Fruit fly (Drosophila melanogaster) whole organism, embryonic: ENCODE measurements around the gene lectin-37Da.

Source experiments
- ATbp ChIP-seq: fragments of 200-800 bp; sonication (Bioruptor generic); optimal IDR thresholded peaks from 2 replicates; lab custom pipeline; 2017; ENCODE audit warnings: missing biosample characterization, mild to moderate bottlenecking, missing genetic modification characterization, missing genetic modification reagents
- Ada2b ChIP-seq: fragments of 200-800 bp; sonication (Bioruptor generic); IDR thresholded peaks from 2 replicates; pipeline ENCODE4 v1.3.6; 2022; ENCODE audit warnings: missing biosample characterization, missing genetic modification characterization
- CG12071 ChIP-seq: fragments of 200-800 bp; sonication (Bioruptor generic); optimal IDR thresholded peaks from 3 replicates; lab custom pipeline; 2018; ENCODE audit warnings: missing biosample characterization, mild to moderate bottlenecking, missing genetic modification characterization
- CG12104 ChIP-seq: fragments of 200-800 bp; sonication (Bioruptor generic); optimal IDR thresholded peaks from 3 replicates; lab custom pipeline; 2016; ENCODE audit warnings: missing biosample characterization, missing genetic modification characterization
- CG12155 ChIP-seq: fragments of 200-800 bp; sonication (Bioruptor generic); optimal IDR thresholded peaks from 3 replicates; lab custom pipeline; 2016; ENCODE audit warnings: missing biosample characterization, missing genetic modification characterization
- CG12219 ChIP-seq: fragments of 200-800 bp; sonication (Bioruptor generic); optimal IDR thresholded peaks from 3 replicates; lab custom pipeline; 2018; ENCODE audit warnings: missing biosample characterization, mild to moderate bottlenecking, missing genetic modification characterization
- CG14965 ChIP-seq: fragments of 200-800 bp; sonication (Bioruptor generic); optimal IDR thresholded peaks from 2 replicates; lab custom pipeline; 2016; ENCODE audit warnings: missing biosample characterization, missing genetic modification characterization, borderline replicate concordance
- CG1603 ChIP-seq: fragments of 200-800 bp; sonication (Bioruptor generic); optimal IDR thresholded peaks from 2 replicates; lab custom pipeline; 2019; ENCODE audit warnings: missing biosample characterization, mild to moderate bottlenecking, missing genetic modification characterization, moderate library complexity
- CG16779 ChIP-seq: fragments of 200-800 bp; sonication (Bioruptor generic); IDR thresholded peaks from 2 replicates; pipeline ENCODE4 v1.3.6; 2022; ENCODE audit warnings: missing biosample characterization, missing genetic modification characterization
- CG2199 ChIP-seq: fragments of 200-800 bp; sonication (Bioruptor generic); IDR thresholded peaks from 3 replicates; pipeline ENCODE4 v1.3.6; 2022; ENCODE audit warnings: missing biosample characterization, missing genetic modification characterization
- CG30020 ChIP-seq: fragments of 200-800 bp; optimal IDR thresholded peaks from 2 replicates; lab custom pipeline; 2019; ENCODE audit warnings: missing biosample characterization, mild to moderate bottlenecking, missing genetic modification characterization, moderate library complexity
- CG3407 ChIP-seq: fragments of 200-800 bp; sonication (Bioruptor generic); optimal IDR thresholded peaks from 2 replicates; lab custom pipeline; 2018; ENCODE audit warnings: missing biosample characterization, mild to moderate bottlenecking, missing genetic modification characterization
- CG34224 ChIP-seq: fragments of 200-800 bp; sonication (Bioruptor generic); IDR thresholded peaks from 3 replicates; pipeline ENCODE4 v1.3.6; 2022; ENCODE audit warnings: missing biosample characterization, missing genetic modification characterization; ENCODE audit not compliant: partially characterized antibody
- CG4282 ChIP-seq: fragments of 200-800 bp; sonication (Bioruptor generic); optimal IDR thresholded peaks from 2 replicates; lab custom pipeline; 2016; ENCODE audit warnings: missing biosample characterization, missing genetic modification characterization
- CG4730 ChIP-seq: fragments of 200-800 bp; sonication (Bioruptor generic); IDR thresholded peaks from 2 replicates; pipeline ENCODE4 v1.3.6; 2022; ENCODE audit warnings: missing biosample characterization, missing genetic modification characterization
- CG4854 ChIP-seq: fragments of 200-800 bp; sonication (Bioruptor generic); optimal IDR thresholded peaks from 2 replicates; lab custom pipeline; 2016; ENCODE audit warnings: missing biosample characterization, missing genetic modification characterization, inconsistent platforms
- CG5245 ChIP-seq: fragments of 200-800 bp; sonication (Bioruptor generic); optimal IDR thresholded peaks from 3 replicates; lab custom pipeline; 2016; ENCODE audit warnings: missing biosample characterization, missing genetic modification characterization
- CG6791 ChIP-seq: fragments of 200-800 bp; sonication (Bioruptor generic); IDR thresholded peaks from 3 replicates; pipeline ENCODE4 v1.3.6; 2022; ENCODE audit warnings: missing biosample characterization, missing genetic modification characterization; ENCODE audit not compliant: partially characterized antibody
- CG8290 ChIP-seq, 3 experiments: fragments of 200-800 bp; sonication (Bioruptor generic); optimal IDR thresholded peaks; 2 replicates each; lab custom pipeline; 2016 to 2019; ENCODE audit warnings: missing biosample characterization in 3 of 3, missing genetic modification characterization in 3 of 3, mild to moderate bottlenecking in 2 of 3, moderate library complexity in 1 of 3
- CG9727 ChIP-seq: fragments of 200-800 bp; sonication (Bioruptor generic); optimal IDR thresholded peaks from 3 replicates; lab custom pipeline; 2017; ENCODE audit warnings: missing biosample characterization, mild to moderate bottlenecking, missing genetic modification characterization
- Dip2 ChIP-seq: fragments of 200-800 bp; sonication (Bioruptor generic); IDR thresholded peaks from 2 replicates; pipeline ENCODE4 v1.3.6; 2022; ENCODE audit warnings: missing biosample characterization, missing genetic modification characterization
- Dip3 ChIP-seq: fragments of 200-800 bp; sonication (Bioruptor generic); optimal IDR thresholded peaks from 3 replicates; lab custom pipeline; 2016; ENCODE audit warnings: missing biosample characterization, missing genetic modification characterization
- Fer1 ChIP-seq: fragments of 200-800 bp; sonication (Bioruptor generic); optimal IDR thresholded peaks from 2 replicates; lab custom pipeline; 2017; ENCODE audit warnings: missing biosample characterization, mild to moderate bottlenecking, missing genetic modification characterization
- HLH4C ChIP-seq: fragments of 200-800 bp; sonication (Bioruptor generic); IDR thresholded peaks from 3 replicates; pipeline ENCODE4 v1.3.6; 2022; ENCODE audit warnings: missing biosample characterization, missing genetic modification characterization; ENCODE audit not compliant: partially characterized antibody
- HLH54F ChIP-seq: fragments of 200-800 bp; sonication (Bioruptor generic); optimal IDR thresholded peaks from 3 replicates; lab custom pipeline; 2016; ENCODE audit warnings: missing biosample characterization, missing genetic modification characterization
- HmgZ ChIP-seq: fragments of 200-800 bp; sonication (Bioruptor generic); optimal IDR thresholded peaks from 2 replicates; lab custom pipeline; 2018; ENCODE audit warnings: missing biosample characterization, mild to moderate bottlenecking, missing genetic modification characterization
- Hr3 ChIP-seq: fragments of 200-800 bp; sonication (Bioruptor generic); optimal IDR thresholded peaks from 3 replicates; lab custom pipeline; 2016; ENCODE audit warnings: missing biosample characterization, missing genetic modification characterization
- Lim3 ChIP-seq: fragments of 200-800 bp; sonication (Bioruptor generic); IDR thresholded peaks from 2 replicates; pipeline ENCODE4 v1.3.6; 2022; ENCODE audit warnings: missing biosample characterization, missing genetic modification characterization
- Meics ChIP-seq: fragments of 200-800 bp; sonication (Bioruptor generic); optimal IDR thresholded peaks from 2 replicates; lab custom pipeline; 2017; ENCODE audit warnings: missing biosample characterization, mild to moderate bottlenecking, missing genetic modification characterization
- Myb ChIP-seq: fragments of 200-800 bp; sonication (Bioruptor generic); optimal IDR thresholded peaks from 2 replicates; lab custom pipeline; 2016; ENCODE audit warnings: missing biosample characterization, missing genetic modification characterization
- Opbp ChIP-seq: fragments of 200-800 bp; sonication (Bioruptor generic); IDR thresholded peaks from 3 replicates; pipeline ENCODE4 v1.3.6; 2022; ENCODE audit warnings: missing biosample characterization, missing genetic modification characterization; ENCODE audit not compliant: partially characterized antibody
- Sry-δ ChIP-seq: fragments of 200-800 bp; sonication (Bioruptor generic); optimal IDR thresholded peaks from 2 replicates; lab custom pipeline; 2016; ENCODE audit warnings: missing biosample characterization, missing genetic modification characterization
- Xrp1 ChIP-seq: fragments of 200-800 bp; sonication (Bioruptor generic); IDR thresholded peaks from 2 replicates; pipeline ENCODE4 v1.3.6; 2022; ENCODE audit warnings: missing biosample characterization, missing genetic modification characterization
- bab2 ChIP-seq: fragments of 200-800 bp; sonication (Bioruptor generic); optimal IDR thresholded peaks from 2 replicates; lab custom pipeline; 2016; ENCODE audit warnings: missing biosample characterization, missing genetic modification characterization
- cas ChIP-seq: fragments of 200-800 bp; sonication (Bioruptor generic); IDR thresholded peaks from 2 replicates; pipeline ENCODE4 v1.3.6; 2022; ENCODE audit warnings: missing biosample characterization, missing genetic modification characterization
- chm ChIP-seq: fragments of 200-800 bp; sonication (Bioruptor generic); IDR thresholded peaks from 2 replicates; pipeline ENCODE4 v1.3.6; 2022; ENCODE audit warnings: missing biosample characterization, missing genetic modification characterization
- crol ChIP-seq: fragments of 200-800 bp; sonication (Bioruptor generic); IDR thresholded peaks from 2 replicates; pipeline ENCODE4 v1.3.6; 2022; ENCODE audit warnings: missing biosample characterization, missing genetic modification characterization
- dm ChIP-seq: fragments of 200-800 bp; sonication (Bioruptor generic); optimal IDR thresholded peaks from 3 replicates; lab custom pipeline; 2016; ENCODE audit warnings: missing biosample characterization, missing genetic modification characterization
- dmrt11E ChIP-seq: fragments of 200-800 bp; sonication (Bioruptor generic); optimal IDR thresholded peaks from 3 replicates; lab custom pipeline; 2018; ENCODE audit warnings: missing biosample characterization, mild to moderate bottlenecking, missing genetic modification characterization, moderate library complexity
- dysf ChIP-seq: fragments of 200-800 bp; sonication (Bioruptor generic); IDR thresholded peaks from 3 replicates; pipeline ENCODE4 v1.3.6; 2022; ENCODE audit warnings: missing biosample characterization, missing genetic modification characterization
- hb ChIP-seq: fragments of 200-800 bp; sonication (Bioruptor generic); IDR thresholded peaks from 3 replicates; pipeline ENCODE4 v1.3.6; 2022; ENCODE audit warnings: missing biosample characterization, missing genetic modification characterization; ENCODE audit not compliant: partially characterized antibody
- inv ChIP-seq: fragments of 200-800 bp; sonication (Bioruptor generic); IDR thresholded peaks from 2 replicates; pipeline ENCODE4 v1.3.6; 2022; ENCODE audit warnings: missing biosample characterization, missing genetic modification characterization; ENCODE audit not compliant: partially characterized antibody
- lbe ChIP-seq: fragments of 200-800 bp; sonication (Bioruptor generic); optimal IDR thresholded peaks from 2 replicates; lab custom pipeline; 2016; ENCODE audit warnings: missing biosample characterization, mild to moderate bottlenecking, missing genetic modification characterization
- lov ChIP-seq, 2 experiments: fragments of 200-800 bp in 1 of 2; fragments of >200 bp in 1 of 2; sonication (Bioruptor generic) in 1 of 2; IDR thresholded peaks in 1 of 2; optimal IDR thresholded peaks in 1 of 2; 2 replicates in 1 of 2; 3 replicates in 1 of 2; pipeline versions ENCODE4 v1.3.6 to Lab custom; 2017 to 2022; ENCODE audit warnings: missing biosample characterization in 1 of 2, missing genetic modification characterization in 1 of 2
- luna ChIP-seq: fragments of 200-800 bp; sonication (Bioruptor generic); optimal IDR thresholded peaks from 2 replicates; lab custom pipeline; 2016; ENCODE audit warnings: missing biosample characterization, missing genetic modification characterization
- nerfin-1 ChIP-seq: fragments of 200-800 bp; sonication (Bioruptor generic); optimal IDR thresholded peaks from 3 replicates; lab custom pipeline; 2019; ENCODE audit warnings: missing biosample characterization, mild to moderate bottlenecking, missing genetic modification characterization, moderate library complexity
- oc ChIP-seq: fragments of 200-800 bp; sonication (Bioruptor generic); optimal IDR thresholded peaks from 2 replicates; lab custom pipeline; 2018; ENCODE audit warnings: missing biosample characterization, mild to moderate bottlenecking, missing genetic modification characterization, moderate library complexity
- so ChIP-seq: fragments of 200-800 bp; sonication (Bioruptor generic); IDR thresholded peaks from 3 replicates; pipeline ENCODE4 v1.3.6; 2022; ENCODE audit warnings: missing biosample characterization, missing genetic modification characterization
- sug ChIP-seq: fragments of 200-800 bp; optimal IDR thresholded peaks from 2 replicates; lab custom pipeline; 2019; ENCODE audit warnings: missing biosample characterization, mild to moderate bottlenecking, missing genetic modification characterization, moderate library complexity
- yki ChIP-seq: fragments of >200 bp; optimal IDR thresholded peaks from 3 replicates; lab custom pipeline; 2018

The lectin-37Da gene

dm6 chr2L:19397617-19398316, 20.4 kb upstream of the lectin-37Da start (continued):
- no peak for TF ChIP-seq CG4730 (GFP tag; lab: Robert Waterston, UW)
- no peak for TF ChIP-seq inv (GFP tag; lab: Robert Waterston, UW)
- TF ChIP-seq CG34224 (GFP tag; lab: Robert Waterston, UW): 0 out of 3 replicates have a peak, but pooled peaks have one; percentile 10
- TF ChIP-seq so (GFP tag; lab: Robert Waterston, UW): no peak
- TF ChIP-seq HLH54F (GFP tag; lab: Kevin White, UChicago): no peak
- no peak for TF ChIP-seq CG4854
- peak; percentile 1 for TF ChIP-seq CG12155 (GFP tag; lab: Kevin White, UChicago)
- no peak for TF ChIP-seq CG2199
- TF ChIP-seq Fer1 (GFP tag; lab: Kevin White, UChicago): peak; percentile 27
- no peak for TF ChIP-seq Ada2b (GFP tag; lab: Robert Waterston, UW)
- no peak for TF ChIP-seq CG6791 (GFP tag; lab: Robert Waterston, UW)
- TF ChIP-seq lbe (GFP tag; lab: Kevin White, UChicago): no peak
- no peak for TF ChIP-seq CG16779
- TF ChIP-seq bab2 (GFP tag; lab: Kevin White, UChicago): no peak
- TF ChIP-seq chm (GFP tag; lab: Robert Waterston, UW): no peak
- no peak for TF ChIP-seq cas (GFP tag; lab: Robert Waterston, UW)
- TF ChIP-seq dmrt11E: no peak
- no peak for TF ChIP-seq Xrp1 (GFP tag; lab: Robert Waterston, UW)
- no peak for TF ChIP-seq CG8290 (GFP tag; optimal IDR thresholded peaks at IDR 0.05; lab: Kevin White, UChicago)
- TF ChIP-seq CG8290 (tag; optimal IDR thresholded peaks at IDR 0.05; lab: Kevin White, UChicago): peak in 1 of 2 experiments; percentile 8
- TF ChIP-seq HLH4C (GFP tag; lab: Robert Waterston, UW): no peak
- TF ChIP-seq CG5245 (GFP tag; lab: Kevin White, UChicago): no peak
- no peak for TF ChIP-seq Opbp (GFP tag; lab: Robert Waterston, UW)
- no peak for TF ChIP-seq CG12219
- peak; percentile 49 for TF ChIP-seq Meics
- no peak for TF ChIP-seq luna (GFP tag; lab: Kevin White, UChicago)
- no peak for TF ChIP-seq dm (GFP tag; lab: Kevin White, UChicago)
- no peak for TF ChIP-seq Hr3
- no peak for TF ChIP-seq CG3407 (GFP tag; lab: Kevin White, UChicago)
- peak; percentile 6 for TF ChIP-seq HmgZ (tag; lab: Kevin White, UChicago)
- no peak for TF ChIP-seq lov (optimal IDR thresholded peaks at IDR 0.05; lab: Kevin White, UChicago)
- TF ChIP-seq lov (GFP tag; IDR thresholded peaks at IDR 0.05; lab: Robert Waterston, UW): no peak
- no peak for TF ChIP-seq CG30020 (tag; lab: Kevin White, UChicago)
- no peak for TF ChIP-seq nerfin-1 (tag; lab: Kevin White, UChicago)
- TF ChIP-seq Myb (GFP tag; lab: Kevin White, UChicago): no peak
- peak; percentile 13 for TF ChIP-seq CG1603 (tag; lab: Kevin White, UChicago)
- no peak for TF ChIP-seq hb
- no peak for TF ChIP-seq CG12104 (GFP tag; lab: Kevin White, UChicago)
- TF ChIP-seq CG14965 (GFP tag; lab: Kevin White, UChicago): no peak
- TF ChIP-seq Sry-δ (GFP tag; lab: Kevin White, UChicago): no peak
- TF ChIP-seq ATbp: peak; percentile 20
- no peak for TF ChIP-seq Lim3 (GFP tag; lab: Robert Waterston, UW)
- peak; percentile 53 for TF ChIP-seq yki (lab: Kevin White, UChicago)
- TF ChIP-seq CG4282 (GFP tag; lab: Kevin White, UChicago): no peak
- TF ChIP-seq CG9727 (GFP tag; lab: Kevin White, UChicago): peak; percentile 21
- TF ChIP-seq Dip3: no peak
- TF ChIP-seq CG12071 (GFP tag; lab: Kevin White, UChicago): no peak
- TF ChIP-seq dysf (GFP tag; lab: Robert Waterston, UW): peak; percentile 43; the same call in 2 of the 3 replicates
- TF ChIP-seq oc (tag; lab: Kevin White, UChicago): no peak
- TF ChIP-seq crol: no peak
- no peak for TF ChIP-seq sug (tag; lab: Kevin White, UChicago)
- TF ChIP-seq Dip2 (GFP tag; lab: Robert Waterston, UW): no peak
